Worm (Caenorhabditis elegans): ENCODE data around the gene srlf-4.

DNA sequence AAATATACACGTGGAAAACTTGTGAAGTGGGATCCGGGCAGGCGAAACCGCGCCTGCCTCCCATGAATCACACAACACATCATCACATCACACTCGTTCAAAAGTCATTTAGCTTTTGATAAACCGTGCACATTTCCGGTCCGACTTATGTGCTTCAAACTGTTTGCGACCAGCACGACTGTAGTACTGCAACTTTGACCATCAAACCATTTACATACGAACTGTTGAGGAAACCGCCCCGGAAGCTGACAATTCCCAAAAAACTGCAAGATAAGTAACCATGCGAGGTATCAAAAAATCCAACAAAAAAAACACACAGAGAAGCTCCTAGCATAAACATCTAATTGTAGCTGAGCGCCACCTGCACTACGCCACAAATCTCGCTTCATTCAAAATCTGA, 48.5 kb upstream of the srlf-4 start:
- TF ChIP-seq drap-1 (GFP tag; optimal IDR thresholded peaks at IDR 0.05), result no peak
- no peak for TF ChIP-seq nhr-28 (tag; optimal IDR thresholded peaks at IDR 0.05)
- TF ChIP-seq lin-13 (tag; optimal IDR thresholded peaks at IDR 0.05), result no peak
- TF ChIP-seq mep-1 (tag; optimal IDR thresholded peaks at IDR 0.05), result no peak
- TF ChIP-seq snpc-4 (tag; optimal IDR thresholded peaks at IDR 0.05), result no peak
- TF ChIP-seq nhr-76 (tag; optimal IDR thresholded peaks at IDR 0.05), result no peak
- no peak for TF ChIP-seq unc-39 (tag; optimal IDR thresholded peaks at IDR 0.05)
- no peak for TF ChIP-seq elt-3 (tag; optimal IDR thresholded peaks at IDR 0.05)
- TF ChIP-seq ceh-83 (GFP tag; optimal IDR thresholded peaks at IDR 0.05), result no peak
- no peak for TF ChIP-seq hlh-1 (tag; optimal IDR thresholded peaks at IDR 0.05)
